Fruit fly (Drosophila melanogaster): Measurements from ENCODE around the gene Hers.
"Not testable (repeated sequence)": the region's sequence is repeated elsewhere in the genome, so short reads cannot be mapped to it uniquely, and the experiment has no call there.

Gene Hers

dm6 chrX:19884204-19884603 lies 18.3 kb downstream of the Hers start:
- TF ChIP-seq ttk (optimal IDR thresholded peaks at IDR 0.05) = no peak

dm6 chrX:19886515-19886914 lies 20.6 kb downstream of the Hers start:
- no peak for TF ChIP-seq Sin3A (optimal IDR thresholded peaks at IDR 0.05)
- no peak for TF ChIP-seq ttk (optimal IDR thresholded peaks at IDR 0.05)
- TF ChIP-seq psq (optimal IDR thresholded peaks at IDR 0.05) = no peak
- no peak for TF ChIP-seq h (optimal IDR thresholded peaks at IDR 0.05)
- no peak for TF ChIP-seq Myc (optimal IDR thresholded peaks at IDR 0.05)
- no peak for TF ChIP-seq insv (optimal IDR thresholded peaks at IDR 0.05)

- TF ChIP-seq h (optimal IDR thresholded peaks at IDR 0.05) (no peak), psq (optimal IDR thresholded peaks at IDR 0.05) (no peak), Sin3A (optimal IDR thresholded peaks at IDR 0.05) (no peak), ttk (optimal IDR thresholded peaks at IDR 0.05) (no peak), insv (optimal IDR thresholded peaks at IDR 0.05) (no peak)
Observed at dm6 chrX:19886936-19887934, 21.3 kb downstream of the Hers start.

dm6 chrX:19889128-19889756 lies 23.3 kb downstream of the Hers start:
- TF ChIP-seq ttk (optimal IDR thresholded peaks at IDR 0.05) (no peak), Myc (optimal IDR thresholded peaks at IDR 0.05) (no peak), Sin3A (optimal IDR thresholded peaks at IDR 0.05) (no peak), insv (optimal IDR thresholded peaks at IDR 0.05) (no peak), psq (optimal IDR thresholded peaks at IDR 0.05) (no peak), h (optimal IDR thresholded peaks at IDR 0.05) (no peak)

- no peak for TF ChIP-seq h (optimal IDR thresholded peaks at IDR 0.05)
- TF ChIP-seq Myc (optimal IDR thresholded peaks at IDR 0.05) = no peak
- TF ChIP-seq psq (optimal IDR thresholded peaks at IDR 0.05) = no peak
- no peak for TF ChIP-seq ttk (optimal IDR thresholded peaks at IDR 0.05)
Observed at dm6 chrX:19890010-19890665, 24.2 kb downstream of the Hers start, which contains the start of gene amn. Gene amn (minus strand): TSS chrX:19890060.

dm6 chrX:19892070-19892469 lies 26.1 kb downstream of the Hers start:
- TF ChIP-seq psq (optimal IDR thresholded peaks at IDR 0.05) (no peak), insv (optimal IDR thresholded peaks at IDR 0.05) (no peak), h (optimal IDR thresholded peaks at IDR 0.05) (no peak), ttk (optimal IDR thresholded peaks at IDR 0.05) (no peak), Myc (optimal IDR thresholded peaks at IDR 0.05) (no peak)

- TF ChIP-seq psq (optimal IDR thresholded peaks at IDR 0.05) (no peak), h (optimal IDR thresholded peaks at IDR 0.05) (no peak), insv (optimal IDR thresholded peaks at IDR 0.05) (no peak), Myc (optimal IDR thresholded peaks at IDR 0.05) (no peak), Sin3A (optimal IDR thresholded peaks at IDR 0.05) (no peak)
Observed at dm6 chrX:19897328-19897990, 31.5 kb downstream of the Hers start.

dm6 chrX:19897991-19898473 lies 32.1 kb downstream of the Hers start:
- TF ChIP-seq insv (optimal IDR thresholded peaks at IDR 0.05) = no peak
- no peak for TF ChIP-seq h (optimal IDR thresholded peaks at IDR 0.05)
- TF ChIP-seq Myc (optimal IDR thresholded peaks at IDR 0.05) = no peak
- no peak for TF ChIP-seq psq (optimal IDR thresholded peaks at IDR 0.05)
- no peak for TF ChIP-seq ttk (optimal IDR thresholded peaks at IDR 0.05)
- TF ChIP-seq Sin3A (optimal IDR thresholded peaks at IDR 0.05) = no peak

dm6 chrX:19899978-19900377 lies 34.0 kb downstream of the Hers start:
- TF ChIP-seq insv (optimal IDR thresholded peaks at IDR 0.05) = no peak

- TF ChIP-seq insv, Sin3A, h (optimal IDR thresholded peaks at IDR 0.05): not testable (repeated sequence)
Observed at dm6 chrX:19910017-19910416, 44.1 kb downstream of the Hers start, which contains the start of gene CG45486. Gene CG45486 (minus strand): TSS chrX:19910117.

- not testable (repeated sequence) for TF ChIP-seq Myc, h, ttk (optimal IDR thresholded peaks at IDR 0.05)
Observed at dm6 chrX:19915181-19915580, 49.2 kb downstream of the Hers start, which contains the start of gene CG45487. Gene CG45487 (minus strand): TSS chrX:19915281.

dm6 chrX:19920335-19920734 lies 54.4 kb downstream of the Hers start, which contains the start of gene CG45488:
Gene CG45488 (minus strand): TSS chrX:19920435.
- not testable (repeated sequence) for TF ChIP-seq Sin3A, ttk, psq (optimal IDR thresholded peaks at IDR 0.05)
